Fruit fly (Drosophila melanogaster) whole organism, embryonic: ENCODE measurements around the gene fwd.

ENCODE experiments used
- Atf3 ChIP-seq: fragments of 200-800 bp; sonication (Bioruptor generic); optimal IDR thresholded peaks from 3 replicates; lab custom pipeline; 2016; ENCODE audit warnings: missing biosample characterization, missing genetic modification characterization
- Bteb2 ChIP-seq: fragments of 200-800 bp; sonication (Bioruptor generic); optimal IDR thresholded peaks from 2 replicates; lab custom pipeline; 2016; ENCODE audit warnings: missing biosample characterization, missing genetic modification characterization
- CG12071 ChIP-seq: fragments of 200-800 bp; sonication (Bioruptor generic); optimal IDR thresholded peaks from 3 replicates; lab custom pipeline; 2018; ENCODE audit warnings: missing biosample characterization, mild to moderate bottlenecking, missing genetic modification characterization
- CG12219 ChIP-seq: fragments of 200-800 bp; sonication (Bioruptor generic); optimal IDR thresholded peaks from 3 replicates; lab custom pipeline; 2018; ENCODE audit warnings: missing biosample characterization, mild to moderate bottlenecking, missing genetic modification characterization
- CG12769 ChIP-seq: fragments of 200-800 bp; sonication (Bioruptor generic); optimal IDR thresholded peaks from 2 replicates; lab custom pipeline; 2019; ENCODE audit warnings: missing biosample characterization, mild to moderate bottlenecking, missing genetic modification characterization, moderate library complexity
- CG12942 ChIP-seq: fragments of 200-800 bp; sonication (Bioruptor generic); optimal IDR thresholded peaks from 3 replicates; lab custom pipeline; 2016; ENCODE audit warnings: missing biosample characterization, missing genetic modification characterization
- CG14441 ChIP-seq: fragments of 200-800 bp; sonication (Bioruptor generic); IDR thresholded peaks from 2 replicates; pipeline ENCODE4 v1.3.6; 2022; ENCODE audit warnings: missing biosample characterization, missing genetic modification characterization
- CG14860 ChIP-seq: fragments of 200-800 bp; sonication (Bioruptor generic); IDR thresholded peaks from 3 replicates; pipeline ENCODE4 v1.3.6; 2022; ENCODE audit warnings: missing biosample characterization, missing genetic modification characterization; ENCODE audit not compliant: partially characterized antibody
- CG1602 ChIP-seq: fragments of 200-800 bp; sonication (Bioruptor generic); optimal IDR thresholded peaks from 3 replicates; lab custom pipeline; 2016; ENCODE audit warnings: missing biosample characterization, missing genetic modification characterization
- CG2712 ChIP-seq: fragments of 200-800 bp; optimal IDR thresholded peaks from 3 replicates; lab custom pipeline; 2019; ENCODE audit warnings: missing biosample characterization, mild to moderate bottlenecking, missing genetic modification characterization, moderate library complexity
- CG3065 ChIP-seq: fragments of 200-800 bp; sonication (Bioruptor generic); optimal IDR thresholded peaks from 2 replicates; lab custom pipeline; 2016; ENCODE audit warnings: missing biosample characterization, missing genetic modification characterization
- CG31441 ChIP-seq: fragments of 200-800 bp; sonication (Bioruptor generic); IDR thresholded peaks from 2 replicates; pipeline ENCODE4 v1.3.6; 2022; ENCODE audit warnings: missing biosample characterization, missing genetic modification characterization
- CG32767 ChIP-seq: fragments of 200-800 bp; sonication (Bioruptor generic); IDR thresholded peaks from 2 replicates; pipeline ENCODE4 v1.3.6; 2022; ENCODE audit warnings: missing biosample characterization, missing genetic modification characterization
- CG34422 ChIP-seq: fragments of 200-800 bp; sonication (Bioruptor generic); IDR thresholded peaks from 3 replicates; pipeline ENCODE4 v1.3.6; 2022; ENCODE audit warnings: missing biosample characterization, missing genetic modification characterization
- CG3726 ChIP-seq: fragments of 200-800 bp; sonication (Bioruptor generic); IDR thresholded peaks from 3 replicates; pipeline ENCODE4, ENCODE4 v1.3.6; 2022; ENCODE audit warnings: missing biosample characterization, missing genetic modification characterization
- CG3838 ChIP-seq: fragments of 200-800 bp; sonication (Bioruptor generic); optimal IDR thresholded peaks from 3 replicates; lab custom pipeline; 2016; ENCODE audit warnings: missing biosample characterization, missing genetic modification characterization
- CG4282 ChIP-seq: fragments of 200-800 bp; sonication (Bioruptor generic); optimal IDR thresholded peaks from 2 replicates; lab custom pipeline; 2016; ENCODE audit warnings: missing biosample characterization, missing genetic modification characterization
- CG4424 ChIP-seq: fragments of 200-800 bp; sonication (Bioruptor generic); optimal IDR thresholded peaks from 3 replicates; lab custom pipeline; 2016; ENCODE audit warnings: missing biosample characterization, missing genetic modification characterization
- CG6813 ChIP-seq: fragments of 200-800 bp; sonication (Bioruptor generic); optimal IDR thresholded peaks from 2 replicates; lab custom pipeline; 2017; ENCODE audit warnings: missing biosample characterization, missing genetic modification characterization, mild to moderate bottlenecking, moderate library complexity, missing genetic modification reagents
- CG7271 ChIP-seq: fragments of 200-800 bp; sonication (Bioruptor generic); optimal IDR thresholded peaks from 2 replicates; lab custom pipeline; 2018; ENCODE audit warnings: missing biosample characterization, mild to moderate bottlenecking, missing genetic modification characterization, moderate library complexity
- CG7745 ChIP-seq: fragments of 200-800 bp; sonication (Bioruptor generic); optimal IDR thresholded peaks from 2 replicates; lab custom pipeline; 2018; ENCODE audit warnings: missing biosample characterization, mild to moderate bottlenecking, missing genetic modification characterization, moderate library complexity
- CG7987 ChIP-seq: fragments of 200-800 bp; sonication (Bioruptor generic); optimal IDR thresholded peaks from 2 replicates; lab custom pipeline; 2018; ENCODE audit warnings: missing biosample characterization, mild to moderate bottlenecking, missing genetic modification characterization, moderate library complexity
- CG8281 ChIP-seq: fragments of 200-800 bp; sonication (Bioruptor generic); optimal IDR thresholded peaks from 2 replicates; lab custom pipeline; 2018; ENCODE audit warnings: missing biosample characterization, mild to moderate bottlenecking, missing genetic modification characterization, moderate library complexity
- CG8359 ChIP-seq: fragments of 200-800 bp; sonication (Bioruptor generic); optimal IDR thresholded peaks from 2 replicates; lab custom pipeline; 2017; ENCODE audit warnings: missing biosample characterization, mild to moderate bottlenecking, missing genetic modification characterization, borderline replicate concordance
- CG9609 ChIP-seq: fragments of 200-800 bp; sonication (Bioruptor generic); optimal IDR thresholded peaks from 3 replicates; lab custom pipeline; 2016; ENCODE audit warnings: missing biosample characterization, missing genetic modification characterization
- Drgx ChIP-seq: fragments of 200-800 bp; sonication (Bioruptor generic); IDR thresholded peaks from 2 replicates; pipeline ENCODE4 v1.3.6; 2022; ENCODE audit warnings: missing biosample characterization, missing genetic modification characterization
- Eip74EF ChIP-seq, 2 experiments: fragments of 200-800 bp in 1 of 2; fragments of >200 bp in 1 of 2; sonication (Bioruptor generic) in 1 of 2; optimal IDR thresholded peaks; 2 replicates each; lab custom pipeline; 2017 to 2019; ENCODE audit warnings: missing biosample characterization in 2 of 2, missing genetic modification characterization in 2 of 2, mild to moderate bottlenecking in 1 of 2, moderate library complexity in 1 of 2
- Hmx ChIP-seq: fragments of 200-800 bp; sonication (Bioruptor generic); optimal IDR thresholded peaks from 2 replicates; lab custom pipeline; 2016; ENCODE audit warnings: missing biosample characterization, missing genetic modification characterization
- NC2β ChIP-seq: fragments of 200-800 bp; sonication (Bioruptor generic); optimal IDR thresholded peaks from 2 replicates; lab custom pipeline; 2016; ENCODE audit warnings: missing biosample characterization, missing genetic modification characterization
- Oaz ChIP-seq: fragments of 200-800 bp; sonication (Bioruptor generic); IDR thresholded peaks from 2 replicates; pipeline ENCODE4 v1.3.6; 2022; ENCODE audit warnings: missing biosample characterization, missing genetic modification characterization
- Ssrp ChIP-seq: fragments of 200-800 bp; sonication (Bioruptor generic); optimal IDR thresholded peaks from 2 replicates; lab custom pipeline; 2018; ENCODE audit warnings: missing biosample characterization, mild to moderate bottlenecking, missing genetic modification characterization, moderate library complexity
- Tbp ChIP-seq: fragments of >200 bp; optimal IDR thresholded peaks from 2 replicates; lab custom pipeline; 2018; ENCODE audit warnings: missing biosample characterization, missing genetic modification characterization
- az2 ChIP-seq: fragments of 200-800 bp; sonication (Bioruptor generic); optimal IDR thresholded peaks from 3 replicates; lab custom pipeline; 2016; ENCODE audit warnings: missing biosample characterization, missing genetic modification characterization
- cwo ChIP-seq: fragments of 200-800 bp; sonication (Bioruptor generic); optimal IDR thresholded peaks from 3 replicates; lab custom pipeline; 2017; ENCODE audit warnings: missing biosample characterization, missing genetic modification characterization, mild to moderate bottlenecking, moderate library complexity, missing genetic modification reagents
- danr ChIP-seq: fragments of 200-800 bp; sonication (Bioruptor generic); IDR thresholded peaks from 2 replicates; pipeline ENCODE4 v1.3.6; 2022; ENCODE audit warnings: missing biosample characterization, missing genetic modification characterization
- fd96Cb ChIP-seq: fragments of 200-800 bp; sonication (Bioruptor generic); optimal IDR thresholded peaks from 2 replicates; lab custom pipeline; 2018; ENCODE audit warnings: missing biosample characterization, mild to moderate bottlenecking, missing genetic modification characterization, moderate library complexity
- gce ChIP-seq: fragments of 200-800 bp; sonication (Bioruptor generic); IDR thresholded peaks from 3 replicates; pipeline ENCODE4 v1.3.6; 2022; ENCODE audit warnings: missing biosample characterization, missing genetic modification characterization
- gem ChIP-seq: fragments of 200-800 bp; sonication (Bioruptor generic); optimal IDR thresholded peaks from 2 replicates; lab custom pipeline; 2019; ENCODE audit warnings: missing biosample characterization, mild to moderate bottlenecking, missing genetic modification characterization, moderate library complexity
- hb ChIP-seq: fragments of 200-800 bp; sonication (Bioruptor generic); IDR thresholded peaks from 3 replicates; pipeline ENCODE4 v1.3.6; 2022; ENCODE audit warnings: missing biosample characterization, missing genetic modification characterization; ENCODE audit not compliant: partially characterized antibody
- kay ChIP-seq: fragments of 200-800 bp; sonication (Bioruptor generic); optimal IDR thresholded peaks from 2 replicates; lab custom pipeline; 2016; ENCODE audit warnings: missing biosample characterization, missing genetic modification characterization
- maf-S ChIP-seq: fragments of 200-800 bp; sonication (Bioruptor generic); optimal IDR thresholded peaks from 2 replicates; lab custom pipeline; 2016; ENCODE audit warnings: missing biosample characterization, missing genetic modification characterization
- pum ChIP-seq: fragments of 200-800 bp; sonication (Bioruptor generic); optimal IDR thresholded peaks from 2 replicates; lab custom pipeline; 2016; ENCODE audit warnings: missing biosample characterization, missing genetic modification characterization
- sc ChIP-seq, 3 experiments: fragments of >200 bp in 2 of 3; fragments of 200-800 bp in 1 of 3; sonication (Bioruptor generic) in 1 of 3; optimal IDR thresholded peaks; 2 replicates in 2 of 3; 3 replicates in 1 of 3; lab custom pipeline; 2017; ENCODE audit warnings: mild to moderate bottlenecking in 1 of 3, missing biosample characterization in 1 of 3, missing genetic modification characterization in 1 of 3, missing genetic modification reagents in 1 of 3
- sqz ChIP-seq: fragments of 200-800 bp; sonication (Bioruptor generic); optimal IDR thresholded peaks from 3 replicates; lab custom pipeline; 2018; ENCODE audit warnings: missing biosample characterization, mild to moderate bottlenecking, missing genetic modification characterization
- stc ChIP-seq: fragments of 200-800 bp; sonication (Bioruptor generic); IDR thresholded peaks from 2 replicates; pipeline ENCODE4 v1.3.6; 2022; ENCODE audit warnings: missing biosample characterization, missing genetic modification characterization
- trh ChIP-seq: fragments of 200-800 bp; sonication (Bioruptor generic); optimal IDR thresholded peaks from 2 replicates; lab custom pipeline; 2016; ENCODE audit warnings: missing biosample characterization, missing genetic modification characterization
- unc-4 ChIP-seq: fragments of 200-800 bp; sonication (Bioruptor generic); IDR thresholded peaks from 2 replicates; pipeline ENCODE4 v1.3.6; 2022; ENCODE audit warnings: missing biosample characterization, missing genetic modification characterization; ENCODE audit not compliant: partially characterized antibody
- wek ChIP-seq: fragments of 200-800 bp; sonication (Bioruptor generic); optimal IDR thresholded peaks from 3 replicates; lab custom pipeline; 2018; ENCODE audit warnings: missing biosample characterization, mild to moderate bottlenecking, missing genetic modification characterization, moderate library complexity
- zen2 ChIP-seq: fragments of 200-800 bp; sonication (Bioruptor generic); IDR thresholded peaks from 3 replicates; pipeline ENCODE4 v1.3.6; 2022; ENCODE audit warnings: missing biosample characterization, missing genetic modification characterization; ENCODE audit not compliant: partially characterized antibody

fwd gene

DNA sequence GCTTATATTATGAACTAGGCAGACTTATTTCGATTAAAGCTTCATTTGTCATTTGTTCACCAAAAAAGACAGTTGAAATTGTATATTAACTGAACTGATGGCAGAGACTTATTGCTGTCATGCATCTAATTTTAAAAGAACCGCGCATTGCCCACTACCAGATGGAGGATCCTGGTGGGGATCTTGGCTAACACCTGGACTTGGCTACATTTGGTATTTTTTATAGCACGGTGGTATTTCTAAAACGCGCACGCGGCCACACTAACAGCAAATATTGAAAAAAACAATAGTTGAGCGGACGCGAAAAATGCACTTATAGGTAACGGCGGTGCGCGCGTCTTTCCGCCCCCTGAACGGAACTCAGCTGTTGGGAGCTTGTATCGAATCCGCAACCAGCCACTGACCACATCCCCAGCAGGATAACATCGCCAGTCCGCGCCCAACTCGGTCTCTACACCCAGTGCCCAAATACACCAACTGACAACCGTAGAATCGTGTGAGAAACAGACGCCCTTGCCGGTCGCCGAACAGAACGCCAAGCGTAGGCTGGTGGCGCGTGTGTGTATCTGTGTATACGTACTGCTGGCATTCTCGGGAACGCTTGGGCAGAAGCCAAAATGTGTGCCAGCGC is 27.4 kb downstream of the fwd start (continued):
- TF ChIP-seq CG2712 (peak; percentile 38), Atf3 (no peak), Eip74EF (GFP tag; optimal IDR thresholded peaks at IDR 0.05; lab: Kevin White, UChicago) (no peak), gem (tag; lab: Kevin White, UChicago) (no peak), CG32767 (GFP tag; lab: Robert Waterston, UW) (peak; percentile 89), CG14860 (GFP tag; lab: Robert Waterston, UW) (no peak; the same call in 2 of the 3 replicates), CG7271 (tag; lab: Kevin White, UChicago) (peak; percentile 6), CG3726 (GFP tag; lab: Robert Waterston, UW) (no peak), zen2 (GFP tag; lab: Robert Waterston, UW) (no peak), sc (optimal IDR thresholded peaks at IDR 0.05; lab: Kevin White, UChicago) (no peak), sc (GFP tag; optimal IDR thresholded peaks at IDR 0.05; lab: Kevin White, UChicago) (no peak), CG4424 (GFP tag; lab: Kevin White, UChicago) (no peak), Ssrp (tag; lab: Kevin White, UChicago) (no peak), CG12071 (GFP tag; lab: Kevin White, UChicago) (no peak), CG8281 (tag; lab: Kevin White, UChicago) (peak; percentile 8), Bteb2 (GFP tag; lab: Kevin White, UChicago) (no peak), CG7987 (peak; percentile 38), wek (no peak), trh (GFP tag; lab: Kevin White, UChicago) (no peak), pum (GFP tag; lab: Kevin White, UChicago) (no peak), sqz (GFP tag; lab: Kevin White, UChicago) (peak; percentile 91), CG9609 (GFP tag; lab: Kevin White, UChicago) (no peak), CG34422 (GFP tag; lab: Robert Waterston, UW) (peak; percentile 83; the same call in 1 of the 3 replicates), stc (GFP tag; lab: Robert Waterston, UW) (no peak; the same call in 1 of the 2 replicates), maf-S (GFP tag; lab: Kevin White, UChicago) (no peak), az2 (GFP tag; lab: Kevin White, UChicago) (no peak), unc-4 (GFP tag; lab: Robert Waterston, UW) (0 out of 2 replicates have a peak, but pooled peaks have one; percentile 31), Tbp (GFP tag; lab: Kevin White, UChicago) (no peak), CG3838 (GFP tag; lab: Kevin White, UChicago) (no peak), cwo (no peak), danr (GFP tag; lab: Robert Waterston, UW) (no peak), fd96Cb (tag; lab: Kevin White, UChicago) (no peak), NC2β (GFP tag; lab: Kevin White, UChicago) (peak; percentile 4), gce (GFP tag; lab: Robert Waterston, UW) (no peak), CG12942 (GFP tag; lab: Kevin White, UChicago) (no peak), kay (GFP tag; lab: Kevin White, UChicago) (no peak), CG6813 (GFP tag; lab: Kevin White, UChicago) (peak; percentile 34), CG14441 (GFP tag; lab: Robert Waterston, UW) (no peak), CG31441 (GFP tag; lab: Robert Waterston, UW) (peak; percentile 31; the same call in 1 of the 2 replicates), hb (GFP tag; lab: Robert Waterston, UW) (no peak), Oaz (GFP tag; lab: Robert Waterston, UW) (no peak), Hmx (no peak), CG12219 (GFP tag; lab: Kevin White, UChicago) (no peak), CG3065 (GFP tag; lab: Kevin White, UChicago) (no peak), CG7745 (tag; lab: Kevin White, UChicago) (no peak), CG1602 (GFP tag; lab: Kevin White, UChicago) (no peak), CG8359 (GFP tag; lab: Kevin White, UChicago) (no peak), CG4282 (GFP tag; lab: Kevin White, UChicago) (no peak), Drgx (GFP tag; lab: Robert Waterston, UW) (no peak), CG12769 (tag; lab: Kevin White, UChicago) (peak; percentile 86)
